Worm (Caenorhabditis elegans) whole organism, L1 larva: ENCODE results near the gene elpc-3.

ENCODE experiments used
- C04F5.9 ChIP-seq: sonication (generic microtip); optimal IDR thresholded peaks from 2 replicates; lab custom pipeline; 2016; ENCODE audit warnings: missing genetic modification characterization, missing compliant biosample characterization
- aly-2 ChIP-seq: fragments of 150-350 bp; optimal IDR thresholded peaks from 2 replicates; lab custom pipeline; 2014; ENCODE audit warnings: missing biosample characterization, missing genetic modification characterization
- ceh-82 ChIP-seq, 3 experiments: fragments of 150-350 bp in 1 of 3; sonication (generic microtip) in 2 of 3; optimal IDR thresholded peaks; 2 replicates each; lab custom pipeline; 2014 to 2017; ENCODE audit warnings: missing biosample characterization in 3 of 3, missing genetic modification characterization in 3 of 3
- ceh-88 ChIP-seq: fragments of 200-800 bp; sonication (Bioruptor generic); IDR thresholded peaks from 2 replicates; pipeline ENCODE4 v1.3.6; 2022; ENCODE audit warnings: missing genetic modification characterization, missing compliant biosample characterization
- ces-1 ChIP-seq: fragments of 150-350 bp; optimal IDR thresholded peaks from 2 replicates; lab custom pipeline; 2014; ENCODE audit warnings: missing biosample characterization, missing genetic modification reagents, missing genetic modification characterization
- dpl-1 ChIP-seq, 3 experiments: fragments of 150-350 bp in 2 of 3; sonication (generic microtip) in 1 of 3; optimal IDR thresholded peaks; 2 replicates each; lab custom pipeline; 2014 to 2017; ENCODE audit warnings: missing biosample characterization in 3 of 3, missing genetic modification characterization in 3 of 3, missing genetic modification reagents in 3 of 3
- dsc-1 ChIP-seq: sonication (generic microtip); optimal IDR thresholded peaks from 2 replicates; lab custom pipeline; 2016; ENCODE audit warnings: mild to moderate bottlenecking, missing genetic modification characterization, missing compliant biosample characterization
- efl-1 ChIP-seq, 4 experiments: fragments of 150-350 bp; optimal IDR thresholded peaks in 3 of 4; peaks in 1 of 4; 1 replicate in 1 of 4; 2 replicates in 3 of 4; lab custom pipeline; 2014; ENCODE audit warnings: missing biosample characterization in 2 of 4, missing genetic modification characterization in 2 of 4, missing genetic modification reagents in 2 of 4
- egl-13 ChIP-seq: sonication (generic microtip); optimal IDR thresholded peaks from 2 replicates; lab custom pipeline; 2016; ENCODE audit warnings: missing genotype, missing genetic modification reagents, missing genetic modification characterization, missing compliant biosample characterization
- egl-27 ChIP-seq, 2 experiments: fragments of 150-350 bp in 1 of 2; sonication (generic microtip); optimal IDR thresholded peaks; 3 replicates each; lab custom pipeline; 2017 to 2018; ENCODE audit warnings: missing biosample characterization in 2 of 2, missing genetic modification characterization in 2 of 2, missing genetic modification reagents in 2 of 2
- elt-3 ChIP-seq, 6 experiments: fragments of 150-350 bp in 1 of 6; sonication (generic microtip); optimal IDR thresholded peaks; 2 replicates each; lab custom pipeline; 2017 to 2018; ENCODE audit warnings: missing biosample characterization in 6 of 6, missing genetic modification characterization in 6 of 6, inconsistent platforms in 1 of 6
- grh-1 ChIP-seq: fragments of 200-800 bp; sonication (Bioruptor generic); IDR thresholded peaks from 2 replicates; pipeline ENCODE4 v1.3.6; 2022; ENCODE audit warnings: missing genetic modification reagents, missing genetic modification characterization, missing compliant biosample characterization
- hlh-17 ChIP-seq: fragments of 200-800 bp; sonication (Bioruptor generic); optimal IDR thresholded peaks from 2 replicates; lab custom pipeline; 2018; ENCODE audit warnings: missing genetic modification characterization, mild to moderate bottlenecking, missing compliant biosample characterization, moderate library complexity, borderline replicate concordance
- hlh-4 ChIP-seq: sonication (generic microtip); optimal IDR thresholded peaks from 2 replicates; lab custom pipeline; 2016; ENCODE audit warnings: mild to moderate bottlenecking, missing genetic modification characterization, missing compliant biosample characterization
- hpl-2 ChIP-seq: fragments of 150-350 bp; optimal IDR thresholded peaks from 2 replicates; lab custom pipeline; 2014; ENCODE audit warnings: missing biosample characterization, missing genetic modification reagents, missing genetic modification characterization
- lin-15B ChIP-seq: fragments of 150-350 bp; sonication (generic microtip); optimal IDR thresholded peaks from 3 replicates; lab custom pipeline; 2014; ENCODE audit warnings: missing biosample characterization, missing genetic modification characterization
- lsy-2 ChIP-seq, 2 experiments: fragments of 150-350 bp; optimal IDR thresholded peaks; 2 replicates each; lab custom pipeline; 2014; ENCODE audit warnings: missing biosample characterization in 2 of 2, missing genetic modification characterization in 2 of 2
- mab-9 ChIP-seq: fragments of 200-800 bp; sonication (Bioruptor generic); IDR thresholded peaks from 2 replicates; pipeline ENCODE4 v1.3.6; 2022; ENCODE audit warnings: missing genetic modification reagents, missing genetic modification characterization, missing compliant biosample characterization
- mef-2 ChIP-seq: fragments of 150-350 bp; optimal IDR thresholded peaks from 2 replicates; lab custom pipeline; 2014; ENCODE audit warnings: missing biosample characterization, missing genetic modification characterization
- nhr-28 ChIP-seq: fragments of 150-350 bp; optimal IDR thresholded peaks from 2 replicates; lab custom pipeline; 2014; ENCODE audit warnings: missing biosample characterization, missing genetic modification characterization
- nhr-47 ChIP-seq: sonication (generic microtip); optimal IDR thresholded peaks from 2 replicates; lab custom pipeline; 2016; ENCODE audit warnings: mild to moderate bottlenecking, missing genetic modification characterization, moderate library complexity, missing compliant biosample characterization
- nhr-77 ChIP-seq: fragments of 150-350 bp; optimal IDR thresholded peaks from 2 replicates; lab custom pipeline; 2014; ENCODE audit warnings: missing biosample characterization, missing genetic modification characterization
- nhr-84 ChIP-seq: sonication (generic microtip); optimal IDR thresholded peaks from 2 replicates; lab custom pipeline; 2017; ENCODE audit warnings: missing biosample characterization, missing genetic modification characterization
- pax-3 ChIP-seq: fragments of 200-800 bp; sonication (Bioruptor generic); optimal IDR thresholded peaks from 2 replicates; lab custom pipeline; 2018; ENCODE audit warnings: mild to moderate bottlenecking, missing genetic modification characterization, moderate library complexity, missing compliant biosample characterization
- sox-4 ChIP-seq: sonication (generic microtip); optimal IDR thresholded peaks from 2 replicates; lab custom pipeline; 2016; ENCODE audit warnings: missing genetic modification characterization, missing compliant biosample characterization
- swsn-7 ChIP-seq: sonication (generic microtip); optimal IDR thresholded peaks from 2 replicates; lab custom pipeline; 2016; ENCODE audit warnings: missing genetic modification characterization, missing compliant biosample characterization
- unc-130 ChIP-seq: fragments of 150-350 bp; optimal IDR thresholded peaks from 2 replicates; lab custom pipeline; 2017; ENCODE audit warnings: missing biosample characterization, missing genetic modification characterization, inconsistent platforms
- unc-62 ChIP-seq: fragments of 150-350 bp; optimal IDR thresholded peaks from 2 replicates; lab custom pipeline; 2014; ENCODE audit warnings: missing biosample characterization, missing genetic modification reagents, missing genetic modification characterization
- vab-15 ChIP-seq: sonication (generic microtip); optimal IDR thresholded peaks from 2 replicates; lab custom pipeline; 2017; ENCODE audit warnings: missing genotype, mild to moderate bottlenecking, missing genetic modification characterization, missing compliant biosample characterization
- xbp-1 ChIP-seq: sonication (generic microtip); optimal IDR thresholded peaks from 2 replicates; lab custom pipeline; 2016; ENCODE audit warnings: missing genetic modification characterization, missing compliant biosample characterization
- zag-1 ChIP-seq: fragments of 150-350 bp; optimal IDR thresholded peaks from 2 replicates; lab custom pipeline; 2014; ENCODE audit warnings: missing biosample characterization, missing genetic modification characterization
- zip-4 ChIP-seq: fragments of 200-800 bp; sonication (Bioruptor generic); optimal IDR thresholded peaks from 2 replicates; lab custom pipeline; 2018; ENCODE audit warnings: mild to moderate bottlenecking, missing genetic modification characterization, moderate library complexity, missing compliant biosample characterization
- ztf-4 ChIP-seq: fragments of 150-350 bp; optimal IDR thresholded peaks from 2 replicates; lab custom pipeline; 2014; ENCODE audit warnings: missing biosample characterization, missing genetic modification characterization

Gene elpc-3

ce11 chrV:12154554-12154953 lies 26.7 kb downstream of the elpc-3 start, which contains the start of gene C27A7.9:
Gene C27A7.9, minus strand, starts transcription at chrV:12154654.
- TF ChIP-seq ztf-4 (tag; lab: Kevin White, UChicago) (no peak), zip-4 (GFP tag; lab: Kevin White, UChicago) (no peak), xbp-1 (tag; lab: Kevin White, UChicago) (no peak), efl-1 (optimal IDR thresholded peaks at IDR 0.05; lab: Kevin White, UChicago) (no peak), efl-1 (GFP tag; optimal IDR thresholded peaks at IDR 0.05 in 1 of 2; lab: Kevin White, UChicago) (no peak)
- TF ChIP-seq, all 84 proteins: peak for 0

ce11 chrV:12153784-12154183 lies 27.4 kb downstream of the elpc-3 start:
- TF ChIP-seq nhr-84 (tag; lab: Kevin White, UChicago): no peak
- TF ChIP-seq lin-15B (tag; lab: Kevin White, UChicago): no peak
- no peak for TF ChIP-seq nhr-77 (tag; lab: Kevin White, UChicago)
- no peak for TF ChIP-seq efl-1 (optimal IDR thresholded peaks at IDR 0.05; lab: Kevin White, UChicago)
- TF ChIP-seq efl-1 (GFP tag; optimal IDR thresholded peaks at IDR 0.05 in 1 of 2; lab: Kevin White, UChicago): no peak
- TF ChIP-seq dpl-1 (GFP tag; optimal IDR thresholded peaks at IDR 0.05; lab: Kevin White, UChicago): no peak

ce11 chrV:12152857-12153256 lies 28.4 kb downstream of the elpc-3 start, which contains the start of gene C27A7.8:
Gene C27A7.8, plus strand, starts transcription at chrV:12153157.
- TF ChIP-seq dsc-1 (peak; percentile 47), zag-1 (tag; lab: Kevin White, UChicago) (no peak), pax-3 (tag; lab: Kevin White, UChicago) (peak; percentile 26)

- TF ChIP-seq C04F5.9 (tag; lab: Kevin White, UChicago) (no peak), xbp-1 (tag; lab: Kevin White, UChicago) (no peak), sox-4 (no peak), swsn-7 (tag; lab: Kevin White, UChicago) (no peak), ceh-88 (GFP tag; lab: Robert Waterston, UW) (no peak), vab-15 (tag; lab: Kevin White, UChicago) (no peak), egl-13 (tag; lab: Kevin White, UChicago) (no peak), mef-2 (tag; lab: Kevin White, UChicago) (no peak), pax-3 (tag; lab: Kevin White, UChicago) (no peak), mab-9 (GFP tag; lab: Robert Waterston, UW) (no peak), egl-27 (tag; optimal IDR thresholded peaks at IDR 0.05; lab: Kevin White, UChicago) (no peak), lsy-2 (tag; optimal IDR thresholded peaks at IDR 0.05; lab: Kevin White, UChicago) (no peak), nhr-28 (tag; lab: Kevin White, UChicago) (no peak), grh-1 (no peak), lin-15B (tag; lab: Kevin White, UChicago) (no peak), unc-62 (GFP tag; lab: Kevin White, UChicago) (no peak)
These were observed 30.6 kb downstream of the elpc-3 start, which contains the start of gene che-11 for ce11 chrV:12150607-12151006. Gene che-11, minus strand, starts transcription at chrV:12150707.

- TF ChIP-seq nhr-47 (no peak), aly-2 (no peak), efl-1 (optimal IDR thresholded peaks at IDR 0.05; lab: Kevin White, UChicago) (no peak), efl-1 (GFP tag; optimal IDR thresholded peaks at IDR 0.05 in 1 of 2; lab: Kevin White, UChicago) (peak in 1 of 2 experiments; percentile 27), unc-130 (tag; lab: Kevin White, UChicago) (no peak), mef-2 (tag; lab: Kevin White, UChicago) (no peak)
These were observed 40.6 kb downstream of the elpc-3 start, which contains the start of gene C27A7.3 for ce11 chrV:12140625-12141024. Gene C27A7.3, plus strand, starts transcription at chrV:12140925.

ce11 chrV:12137942-12138341 lies 43.3 kb downstream of the elpc-3 start:
- TF ChIP-seq elt-3 (tag; optimal IDR thresholded peaks at IDR 0.05; lab: Kevin White, UChicago) (no peak), ceh-82 (tag; optimal IDR thresholded peaks at IDR 0.05; lab: Kevin White, UChicago) (no peak), unc-62 (GFP tag; lab: Kevin White, UChicago) (no peak), ces-1 (GFP tag; lab: Kevin White, UChicago) (no peak), hpl-2 (no peak), hlh-4 (tag; lab: Kevin White, UChicago) (no peak), zip-4 (GFP tag; lab: Kevin White, UChicago) (no peak), lin-15B (tag; lab: Kevin White, UChicago) (no peak), hlh-17 (GFP tag; lab: Kevin White, UChicago) (no peak)
- TF ChIP-seq, all 84 proteins: peak for 0
